In genomic region chrIII:11036132-11036531, ce11 we compare ENCODE assay signal across 3 worm cellular contexts.
A peak's percentile ranks its signal among the peaks of the same experiment; 100 is the strongest.
TF ChIP-seq lines count a peak whose summit lies in the region.

No protein-coding gene starts in this region.

TF ChIP-seq in whole organism, L1 larva, 84 proteins besides CTCF, POLR2A, EP300 and RAD21 (continued from another document and continues in another):
- TF ChIP-seq nhr-20 (tag; optimal IDR thresholded peaks at IDR 0.05; lab: Kevin White, UChicago) = peak; percentile 75
- peak; percentile 74 for TF ChIP-seq nhr-85 (tag; lab: Kevin White, UChicago)
- TF ChIP-seq nhr-47 (tag; optimal IDR thresholded peaks at IDR 0.05; lab: Kevin White, UChicago) = peak; percentile 84
- TF ChIP-seq elt-2 (tag; optimal IDR thresholded peaks at IDR 0.05; lab: Kevin White, UChicago) = peak; percentile 27
- TF ChIP-seq unc-86 (tag; optimal IDR thresholded peaks at IDR 0.05; lab: Kevin White, UChicago) = peak; percentile 80
- TF ChIP-seq aha-1 (tag; optimal IDR thresholded peaks at IDR 0.05; lab: Kevin White, UChicago) = no peak
- TF ChIP-seq skn-1 (tag; optimal IDR thresholded peaks at IDR 0.05; lab: Kevin White, UChicago) = peak; percentile 67
- TF ChIP-seq nhr-237 (tag; optimal IDR thresholded peaks at IDR 0.05; lab: Kevin White, UChicago) = no peak
- no peak for TF ChIP-seq egl-13 (tag; optimal IDR thresholded peaks at IDR 0.05; lab: Kevin White, UChicago)
- peak; percentile 69 to 83 (median 82) for TF ChIP-seq dpl-1 (GFP tag; optimal IDR thresholded peaks at IDR 0.05; lab: Kevin White, UChicago)
- peak; percentile 87 for TF ChIP-seq snu-23 (GFP tag; optimal IDR thresholded peaks at IDR 0.05; lab: Kevin White, UChicago)
- TF ChIP-seq lsy-2 (tag; optimal IDR thresholded peaks at IDR 0.05; lab: Kevin White, UChicago) = peak; percentile 97 to 99
- peak; percentile 74 for TF ChIP-seq lin-13 (GFP tag; optimal IDR thresholded peaks at IDR 0.05; lab: Kevin White, UChicago)
- peak; percentile 80 for TF ChIP-seq unc-130 (tag; optimal IDR thresholded peaks at IDR 0.05; lab: Kevin White, UChicago)
- no peak for TF ChIP-seq hpl-2 (GFP tag; optimal IDR thresholded peaks at IDR 0.05; lab: Kevin White, UChicago)
- TF ChIP-seq lin-14 (GFP tag; optimal IDR thresholded peaks at IDR 0.05; lab: Kevin White, UChicago) = peak; percentile 74
- TF ChIP-seq efl-1 (optimal IDR thresholded peaks at IDR 0.05; lab: Kevin White, UChicago) = peak; percentile 86
- TF ChIP-seq efl-1 (GFP tag; optimal IDR thresholded peaks at IDR 0.05 in 1 of 2; lab: Kevin White, UChicago) = peak; percentile 83 to 98
- no peak for TF ChIP-seq rnt-1 (tag; optimal IDR thresholded peaks at IDR 0.05; lab: Kevin White, UChicago)
- peak; percentile 68 for TF ChIP-seq nhr-19 (GFP tag; conservative IDR thresholded peaks at IDR 0.05; lab: Robert Waterston, UW)
- peak; percentile 57 for TF ChIP-seq dsc-1 (tag; optimal IDR thresholded peaks at IDR 0.05; lab: Kevin White, UChicago)
- TF ChIP-seq sup-37 (GFP tag; optimal IDR thresholded peaks at IDR 0.05; lab: Kevin White, UChicago) = peak; percentile 36
- TF ChIP-seq mab-9 (GFP tag; IDR thresholded peaks at IDR 0.05; lab: Robert Waterston, UW) = no peak
- TF ChIP-seq nhr-71 (tag; optimal IDR thresholded peaks at IDR 0.05; lab: Kevin White, UChicago) = peak; percentile 83
- TF ChIP-seq elt-3 (tag; optimal IDR thresholded peaks at IDR 0.05; lab: Kevin White, UChicago) = peak in 2 of 6 experiments; percentile 57 to 75
- peak; percentile 78 for TF ChIP-seq tbx-2 (tag; optimal IDR thresholded peaks at IDR 0.05; lab: Kevin White, UChicago)
- TF ChIP-seq zag-1 (tag; optimal IDR thresholded peaks at IDR 0.05; lab: Kevin White, UChicago) = no peak
- no peak for TF ChIP-seq hlh-4 (tag; optimal IDR thresholded peaks at IDR 0.05; lab: Kevin White, UChicago)
- TF ChIP-seq nhr-77 (tag; optimal IDR thresholded peaks at IDR 0.05; lab: Kevin White, UChicago) = peak; percentile 56
- peak; percentile 65 for TF ChIP-seq isw-1 (GFP tag; IDR thresholded peaks at IDR 0.05; lab: Robert Waterston, UW)
- TF ChIP-seq grh-1 (GFP tag; IDR thresholded peaks at IDR 0.05; lab: Robert Waterston, UW) = peak; percentile 60
- peak; percentile 52 for TF ChIP-seq fkh-8 (tag; optimal IDR thresholded peaks at IDR 0.05; lab: Kevin White, UChicago)
- peak; percentile 69 for TF ChIP-seq snpc-4 (tag; optimal IDR thresholded peaks at IDR 0.05; lab: Kevin White, UChicago)
- no peak for TF ChIP-seq C34B4.2 (tag; optimal IDR thresholded peaks at IDR 0.05; lab: Kevin White, UChicago)
- TF ChIP-seq unc-98 (GFP tag; IDR thresholded peaks at IDR 0.05; lab: Robert Waterston, UW) = no peak; the same call in 1 of the 2 replicates
- TF ChIP-seq vab-15 (tag; optimal IDR thresholded peaks at IDR 0.05; lab: Kevin White, UChicago) = no peak
- peak; percentile 83 for TF ChIP-seq mep-1 (tag; optimal IDR thresholded peaks at IDR 0.05; lab: Kevin White, UChicago)
- peak; percentile 41 for TF ChIP-seq fkh-10 (GFP tag; optimal IDR thresholded peaks at IDR 0.05; lab: Kevin White, UChicago)
- TF ChIP-seq mdl-1 (tag; optimal IDR thresholded peaks at IDR 0.05; lab: Kevin White, UChicago) = peak in 1 of 2 experiments; percentile 48
- no peak for TF ChIP-seq pqm-1 (tag; optimal IDR thresholded peaks at IDR 0.05; lab: Kevin White, UChicago)
- TF ChIP-seq fkh-4 (tag; optimal IDR thresholded peaks at IDR 0.05; lab: Kevin White, UChicago; ENCODE audit: borderline replicate concordance) = no peak
- TF ChIP-seq zip-4 (GFP tag; optimal IDR thresholded peaks at IDR 0.05; lab: Kevin White, UChicago) = peak; percentile 27
- no peak for TF ChIP-seq sox-4 (tag; optimal IDR thresholded peaks at IDR 0.05; lab: Kevin White, UChicago)
- TF ChIP-seq nhr-12 (tag; optimal IDR thresholded peaks at IDR 0.05; lab: Kevin White, UChicago) = no peak

TF ChIP-seq in whole organism, L3 larva, 47 proteins besides CTCF, POLR2A, EP300 and RAD21 (continued from another document):
- TF ChIP-seq nfya-1 (tag; optimal IDR thresholded peaks at IDR 0.05; lab: Kevin White, UChicago; ENCODE audit: insufficient read depth) (peak; percentile 93), pha-4 (tag; optimal IDR thresholded peaks at IDR 0.05; lab: Kevin White, UChicago) (peak; percentile 79), nhr-25 (tag; optimal IDR thresholded peaks at IDR 0.05; lab: Kevin White, UChicago) (peak; percentile 34)

TF ChIP-seq in whole organism, young adult, 124 proteins besides CTCF, POLR2A, EP300 and RAD21 (continued from another document):
- TF ChIP-seq lag-1 (GFP tag; IDR thresholded peaks at IDR 0.05; lab: Robert Waterston, UW) (no peak), F10E7.11 (tag; optimal IDR thresholded peaks at IDR 0.05; lab: Kevin White, UChicago) (no peak), zfh-2 (GFP tag; conservative IDR thresholded peaks at IDR 0.05; lab: Robert Waterston, UW) (no peak), ztf-22 (GFP tag; optimal IDR thresholded peaks at IDR 0.05; lab: Kevin White, UChicago) (no peak), fkh-3 (tag; optimal IDR thresholded peaks at IDR 0.05; lab: Kevin White, UChicago) (no peak), lir-1 (GFP tag; conservative IDR thresholded peaks at IDR 0.05; lab: Robert Waterston, UW) (no peak), zim-3 (tag; optimal IDR thresholded peaks at IDR 0.05; lab: Kevin White, UChicago) (no peak), mel-28 (tag; optimal IDR thresholded peaks at IDR 0.05; lab: Kevin White, UChicago; ENCODE audit: borderline replicate concordance) (no peak), snpc-1.3 (tag; optimal IDR thresholded peaks at IDR 0.05; lab: Kevin White, UChicago; ENCODE audit: insufficient read depth) (peak; percentile 91), pbrm-1 (GFP tag; IDR thresholded peaks at IDR 0.05; lab: Robert Waterston, UW) (peak; percentile 84), ceh-27 (GFP tag; optimal IDR thresholded peaks at IDR 0.05; lab: Kevin White, UChicago) (no peak), somi-1 (GFP tag; optimal IDR thresholded peaks at IDR 0.05; lab: Kevin White, UChicago) (no peak), tlf-1 (GFP tag; optimal IDR thresholded peaks at IDR 0.05; lab: Kevin White, UChicago) (peak; percentile 61), xnd-1 (tag; optimal IDR thresholded peaks at IDR 0.05; lab: Kevin White, UChicago) (peak; percentile 64), unc-62 (GFP tag; optimal IDR thresholded peaks at IDR 0.05; lab: Kevin White, UChicago) (no peak), hrde-1 (tag; optimal IDR thresholded peaks at IDR 0.05; lab: Kevin White, UChicago; ENCODE audit: borderline replicate concordance) (no peak), ztf-3 (GFP tag; optimal IDR thresholded peaks at IDR 0.05; lab: Kevin White, UChicago) (no peak), mcd-1 (GFP tag; IDR thresholded peaks at IDR 0.05; lab: Robert Waterston, UW) (peak; percentile 86), mxl-1 (tag; optimal IDR thresholded peaks at IDR 0.05; lab: Kevin White, UChicago) (no peak), ccch-3 (GFP tag; optimal IDR thresholded peaks at IDR 0.05; lab: Kevin White, UChicago) (no peak), attf-6 (GFP tag; IDR thresholded peaks at IDR 0.05; lab: Robert Waterston, UW) (0 out of 2 replicates have a peak, but pooled peaks have one; percentile 56), C17E4.6 (GFP tag; IDR thresholded peaks at IDR 0.05; lab: Robert Waterston, UW) (peak; percentile 11; the same call in 1 of the 2 replicates), atf-7 (tag; optimal IDR thresholded peaks at IDR 0.05; lab: Kevin White, UChicago) (no peak), lsy-27 (tag; optimal IDR thresholded peaks at IDR 0.05; lab: Kevin White, UChicago; ENCODE audit: borderline replicate concordance, insufficient read depth) (no peak), dpff-1 (tag; optimal IDR thresholded peaks at IDR 0.05; lab: Kevin White, UChicago) (no peak), sdz-38 (tag; optimal IDR thresholded peaks at IDR 0.05; lab: Kevin White, UChicago) (no peak), T07F8.4 (tag; optimal IDR thresholded peaks at IDR 0.05; lab: Kevin White, UChicago) (no peak), snpc-1.1 (tag; optimal IDR thresholded peaks at IDR 0.05; lab: Kevin White, UChicago; ENCODE audit: insufficient read depth) (peak; percentile 83), madf-8 (GFP tag; conservative IDR thresholded peaks at IDR 0.05; lab: Robert Waterston, UW) (peak; percentile 69), attf-3 (GFP tag; conservative IDR thresholded peaks at IDR 0.05; lab: Robert Waterston, UW) (no peak), cebp-2 (GFP tag; IDR thresholded peaks at IDR 0.05; lab: Robert Waterston, UW) (no peak), F52B5.7 (tag; optimal IDR thresholded peaks at IDR 0.05; lab: Kevin White, UChicago) (no peak), cebp-1 (GFP tag; IDR thresholded peaks at IDR 0.05; lab: Robert Waterston, UW) (0 out of 2 replicates have a peak, but pooled peaks have one; percentile 26), cebp-1 (tag; optimal IDR thresholded peaks at IDR 0.05; lab: Kevin White, UChicago) (peak; percentile 69), bed-2 (GFP tag; IDR thresholded peaks at IDR 0.05; lab: Robert Waterston, UW) (no peak), Y95B8A.8 (GFP tag; IDR thresholded peaks at IDR 0.05; lab: Robert Waterston, UW) (peak; percentile 61; the same call in 1 of the 2 replicates), ztf-26 (tag; optimal IDR thresholded peaks at IDR 0.05; lab: Kevin White, UChicago) (no peak), mes-4 (tag; optimal IDR thresholded peaks at IDR 0.05; lab: Kevin White, UChicago) (no peak), snpc-3.4 (tag; optimal IDR thresholded peaks at IDR 0.05; lab: Kevin White, UChicago) (peak; percentile 90), Y79H2A.3 (GFP tag; conservative IDR thresholded peaks at IDR 0.05; lab: Robert Waterston, UW) (no peak), F57C9.4 (tag; optimal IDR thresholded peaks at IDR 0.05; lab: Kevin White, UChicago) (no peak), K11D2.4 (GFP tag; IDR thresholded peaks at IDR 0.05; lab: Robert Waterston, UW) (no peak), F33H1.4 (GFP tag; IDR thresholded peaks at IDR 0.05; lab: Robert Waterston, UW) (peak; percentile 71), egl-18 (GFP tag; IDR thresholded peaks at IDR 0.05; lab: Robert Waterston, UW) (no peak), rec-8 (tag; optimal IDR thresholded peaks at IDR 0.05; lab: Kevin White, UChicago) (no peak), ceh-58 (GFP tag; IDR thresholded peaks at IDR 0.05; lab: Robert Waterston, UW) (no peak), hlh-12 (tag; optimal IDR thresholded peaks at IDR 0.05; lab: Kevin White, UChicago) (no peak), F49E8.2 (tag; optimal IDR thresholded peaks at IDR 0.05; lab: Kevin White, UChicago; ENCODE audit: insufficient read depth) (peak; percentile 75), madf-3 (GFP tag; IDR thresholded peaks at IDR 0.05; lab: Robert Waterston, UW) (0 out of 2 replicates have a peak, but pooled peaks have one; percentile 52), F37B4.10 (GFP tag; IDR thresholded peaks at IDR 0.05; lab: Robert Waterston, UW) (no peak), sptf-2 (GFP tag; optimal IDR thresholded peaks at IDR 0.05; lab: Kevin White, UChicago) (no peak), madf-6 (GFP tag; IDR thresholded peaks at IDR 0.05; lab: Robert Waterston, UW) (peak; percentile 92), nhr-80 (tag; optimal IDR thresholded peaks at IDR 0.05; lab: Kevin White, UChicago) (no peak), ztf-25 (GFP tag; IDR thresholded peaks at IDR 0.05; lab: Robert Waterston, UW) (no peak), nhr-27 (tag; optimal IDR thresholded peaks at IDR 0.05; lab: Kevin White, UChicago) (no peak), nfyb-1 (GFP tag; IDR thresholded peaks at IDR 0.05; lab: Robert Waterston, UW) (no peak), ekl-4 (GFP tag; IDR thresholded peaks at IDR 0.05; lab: Robert Waterston, UW) (no peak; the same call in 1 of the 2 replicates), let-526 (GFP tag; IDR thresholded peaks at IDR 0.05; lab: Robert Waterston, UW) (no peak), lin-40 (tag; optimal IDR thresholded peaks at IDR 0.05; lab: Kevin White, UChicago) (peak; percentile 56), rcor-1 (GFP tag; IDR thresholded peaks at IDR 0.05; lab: Robert Waterston, UW) (no peak; the same call in 1 of the 2 replicates), akir-1 (GFP tag; optimal IDR thresholded peaks at IDR 0.05; lab: Kevin White, UChicago) (no peak), aptf-3 (GFP tag; IDR thresholded peaks at IDR 0.05; lab: Robert Waterston, UW) (no peak), athp-1 (tag; optimal IDR thresholded peaks at IDR 0.05; lab: Kevin White, UChicago) (peak; percentile 27), nhr-179 (tag; optimal IDR thresholded peaks at IDR 0.05; lab: Kevin White, UChicago) (no peak), ZK185.1 (tag; optimal IDR thresholded peaks at IDR 0.05; lab: Kevin White, UChicago; ENCODE audit: poor library complexity, severe bottlenecking) (no peak), let-607 (tag; optimal IDR thresholded peaks at IDR 0.05; lab: Kevin White, UChicago) (no peak), B0035.1 (tag; optimal IDR thresholded peaks at IDR 0.05; lab: Kevin White, UChicago) (no peak), Y53F4B.3 (GFP tag; IDR thresholded peaks at IDR 0.05; lab: Robert Waterston, UW) (0 out of 2 replicates have a peak, but pooled peaks have one; percentile 19), efl-1 (GFP tag; optimal IDR thresholded peaks at IDR 0.05; lab: Kevin White, UChicago) (peak; percentile 70), C06A6.2 (GFP tag; conservative IDR thresholded peaks at IDR 0.05; lab: Robert Waterston, UW) (no peak), ztf-28 (GFP tag; IDR thresholded peaks at IDR 0.05; lab: Robert Waterston, UW) (0 out of 2 replicates have a peak, but pooled peaks have one; percentile 46), nhr-120 (GFP tag; IDR thresholded peaks at IDR 0.05; lab: Robert Waterston, UW) (no peak), hmg-20 (GFP tag; IDR thresholded peaks at IDR 0.05; lab: Robert Waterston, UW) (0 out of 2 replicates have a peak, but pooled peaks have one; percentile 20), ztf-18 (tag; optimal IDR thresholded peaks at IDR 0.05; lab: Kevin White, UChicago) (no peak), repo-1 (tag; optimal IDR thresholded peaks at IDR 0.05; lab: Kevin White, UChicago) (no peak), sea-2 (GFP tag; IDR thresholded peaks at IDR 0.05; lab: Robert Waterston, UW) (no peak), dpl-1 (GFP tag; optimal IDR thresholded peaks at IDR 0.05; lab: Kevin White, UChicago) (peak; percentile 48), hsf-1 (GFP tag; IDR thresholded peaks at IDR 0.05; lab: Robert Waterston, UW) (peak; percentile 64; the same call in 1 of the 2 replicates), dox-1 (GFP tag; IDR thresholded peaks at IDR 0.05; lab: Robert Waterston, UW) (peak; percentile 91; the same call in 1 of the 2 replicates), madf-10 (tag; optimal IDR thresholded peaks at IDR 0.05; lab: Kevin White, UChicago) (no peak), F55B11.4 (tag; optimal IDR thresholded peaks at IDR 0.05; lab: Kevin White, UChicago; ENCODE audit: borderline replicate concordance, insufficient read depth) (no peak), F39B2.1 (GFP tag; IDR thresholded peaks at IDR 0.05; lab: Robert Waterston, UW) (no peak), ceh-100 (GFP tag; IDR thresholded peaks at IDR 0.05; lab: Robert Waterston, UW) (peak; percentile 81), ets-4 (GFP tag; optimal IDR thresholded peaks at IDR 0.05; lab: Kevin White, UChicago) (no peak), Y56A3A.18 (GFP tag; IDR thresholded peaks at IDR 0.05; lab: Robert Waterston, UW) (no peak), chd-7 (tag; optimal IDR thresholded peaks at IDR 0.05; lab: Kevin White, UChicago) (no peak)
TF ChIP-seq in whole organism, young adult: peak in this region for 39.
